Fruit fly (Drosophila melanogaster): ENCODE measurements around the gene LysP.

Gene LysP

DNA sequence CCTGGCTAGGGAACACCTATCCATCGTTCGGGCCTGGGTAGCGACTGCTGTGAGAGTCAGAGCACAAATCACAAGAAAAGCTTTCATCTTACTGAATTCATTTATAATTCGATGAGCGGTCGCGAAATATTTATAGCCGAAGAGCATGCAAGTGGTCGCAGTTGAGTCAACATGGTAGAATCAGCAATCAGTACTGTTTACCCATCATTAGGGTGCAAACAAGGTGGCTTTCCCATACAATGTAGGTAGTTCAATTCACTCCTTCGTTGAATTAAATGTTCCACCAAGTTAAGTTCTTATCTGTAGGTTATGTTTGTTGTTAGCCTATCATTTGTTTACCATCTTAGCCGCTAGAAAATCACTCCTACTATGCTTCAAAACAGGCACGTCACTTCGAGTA lies at the start of gene LysP:
LysP (minus strand) TSS at position 101 of the 400 bp plus-strand sequence.
- TF ChIP-seq grn (GFP tag; optimal IDR thresholded peaks at IDR 0.05) (peak; percentile 43), stwl (tag; optimal IDR thresholded peaks at IDR 0.05) (no peak), exex (tag; optimal IDR thresholded peaks at IDR 0.05) (peak; percentile 15)

DNA sequence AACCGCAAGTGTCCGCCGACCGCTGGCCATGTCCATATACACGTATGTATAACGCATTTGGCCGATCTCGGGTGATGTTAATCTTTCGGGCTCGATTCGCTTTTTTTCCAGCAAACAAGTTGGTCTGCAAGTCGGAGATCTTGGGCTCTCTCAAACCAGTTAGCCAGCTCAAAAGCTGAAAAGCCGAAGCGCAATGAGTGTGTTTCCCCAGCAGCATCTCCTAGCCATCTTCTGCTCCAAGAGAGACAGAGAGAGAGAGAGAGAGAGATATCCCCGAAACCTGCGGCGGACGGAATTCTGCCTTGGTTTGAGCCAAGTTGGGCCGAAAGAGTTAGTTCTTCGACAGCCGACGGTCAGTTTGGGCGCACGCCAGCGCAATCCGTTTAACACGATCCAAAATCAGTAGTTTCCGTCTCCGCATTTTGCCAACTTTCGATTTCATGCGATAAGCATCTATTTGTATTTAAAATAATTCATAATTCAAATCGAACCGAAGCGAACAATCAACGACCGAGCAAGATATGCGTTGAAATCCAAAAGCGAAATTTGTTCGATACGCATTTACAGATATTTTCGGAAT lies 47.0 kb upstream of the LysP start:
- no peak for TF ChIP-seq CG2202 (tag; optimal IDR thresholded peaks at IDR 0.05)
- no peak for TF ChIP-seq tx (GFP tag; optimal IDR thresholded peaks at IDR 0.05)
- TF ChIP-seq nom (GFP tag; optimal IDR thresholded peaks at IDR 0.05), result peak; percentile 26
- peak; percentile 57 to 67 for TF ChIP-seq Trl (optimal IDR thresholded peaks at IDR 0.05)
- no peak for TF ChIP-seq Trl (GFP tag; optimal IDR thresholded peaks at IDR 0.05)
- no peak for TF ChIP-seq Aef1 (GFP tag; IDR thresholded peaks at IDR 0.05)
- no peak for TF ChIP-seq CG17912 (GFP tag; optimal IDR thresholded peaks at IDR 0.05)
- TF ChIP-seq grn (GFP tag; optimal IDR thresholded peaks at IDR 0.05), result peak; percentile 44
- no peak for TF ChIP-seq sna (GFP tag; IDR thresholded peaks at IDR 0.05; ENCODE audit: partially characterized antibody)
- no peak for TF ChIP-seq CG14965 (GFP tag; optimal IDR thresholded peaks at IDR 0.05; ENCODE audit: borderline replicate concordance)
- TF ChIP-seq ara (GFP tag; IDR thresholded peaks at IDR 0.05), result peak; percentile 10; the same call in 1 of the 2 replicates
- peak; percentile 10 for TF ChIP-seq sd (tag; optimal IDR thresholded peaks at IDR 0.05)
- TF ChIP-seq ewg (GFP tag; optimal IDR thresholded peaks at IDR 0.05), result no peak
- peak; percentile 83 for TF ChIP-seq Blimp-1 (GFP tag; optimal IDR thresholded peaks at IDR 0.05)
- TF ChIP-seq CG6689 (GFP tag; IDR thresholded peaks at IDR 0.05), result no peak
- no peak for TF ChIP-seq disco-r (GFP tag; optimal IDR thresholded peaks at IDR 0.05)
- TF ChIP-seq hbn (GFP tag; IDR thresholded peaks at IDR 0.05; ENCODE audit: partially characterized antibody), result no peak
- no peak for TF ChIP-seq NK7.1 (GFP tag; optimal IDR thresholded peaks at IDR 0.05)
- no peak for TF ChIP-seq CG9609 (GFP tag; optimal IDR thresholded peaks at IDR 0.05)
- TF ChIP-seq z (GFP tag; IDR thresholded peaks at IDR 0.05), result peak; percentile 88
- TF ChIP-seq CG11695 (GFP tag; IDR thresholded peaks at IDR 0.05), result 0 out of 3 replicates have a peak, but pooled peaks have one; percentile 8
- no peak for TF ChIP-seq sc (optimal IDR thresholded peaks at IDR 0.05)
- TF ChIP-seq sc (GFP tag; optimal IDR thresholded peaks at IDR 0.05), result no peak
- no peak for TF ChIP-seq Side (GFP tag; optimal IDR thresholded peaks at IDR 0.05)
- TF ChIP-seq CG5180 (GFP tag; optimal IDR thresholded peaks at IDR 0.05), result peak; percentile 90
- no peak for TF ChIP-seq Hmr (GFP tag; optimal IDR thresholded peaks at IDR 0.05)
- TF ChIP-seq Abd-B (GFP tag; optimal IDR thresholded peaks at IDR 0.05), result no peak
- TF ChIP-seq ems (GFP tag; optimal IDR thresholded peaks at IDR 0.05), result no peak
- no peak for TF ChIP-seq H15 (GFP tag; IDR thresholded peaks at IDR 0.05)
- TF ChIP-seq prd (optimal IDR thresholded peaks at IDR 0.05), result no peak
- TF ChIP-seq prd (GFP tag; IDR thresholded peaks at IDR 0.05), result no peak
- TF ChIP-seq CG13894 (tag; optimal IDR thresholded peaks at IDR 0.05), result peak; percentile 31
- no peak for TF ChIP-seq CG17802 (tag; optimal IDR thresholded peaks at IDR 0.05)
- TF ChIP-seq Jarid2 (GFP tag; optimal IDR thresholded peaks at IDR 0.05), result peak; percentile 52
- peak; percentile 85; the same call in 3 of the 4 replicates for TF ChIP-seq chinmo (GFP tag; IDR thresholded peaks at IDR 0.05; ENCODE audit: partially characterized antibody)
- no peak for TF ChIP-seq ac (GFP tag; optimal IDR thresholded peaks at IDR 0.05)
- TF ChIP-seq sens (GFP tag), result peak; percentile 28
- no peak for TF ChIP-seq CG12104 (GFP tag; optimal IDR thresholded peaks at IDR 0.05)
- TF ChIP-seq fd96Cb (tag; optimal IDR thresholded peaks at IDR 0.05), result no peak
- TF ChIP-seq maf-S (GFP tag; optimal IDR thresholded peaks at IDR 0.05), result no peak
- peak; percentile 84 for TF ChIP-seq Deaf1 (tag; optimal IDR thresholded peaks at IDR 0.05)
- TF ChIP-seq CG11247 (GFP tag; IDR thresholded peaks at IDR 0.05), result no peak
- no peak for TF ChIP-seq Ptx1 (GFP tag; IDR thresholded peaks at IDR 0.05)
- no peak for TF ChIP-seq CG11723 (GFP tag; optimal IDR thresholded peaks at IDR 0.05)
- TF ChIP-seq Stat92E (GFP tag; optimal IDR thresholded peaks at IDR 0.05), result no peak
- no peak for TF ChIP-seq zen (tag; optimal IDR thresholded peaks at IDR 0.05)
- no peak for TF ChIP-seq CG14441 (GFP tag; IDR thresholded peaks at IDR 0.05)
